Fruit fly (Drosophila melanogaster) S2 (cell line): ENCODE measurements around the gene CG9592.

Experiments
- CG8478 ChIP-seq: fragments of >200 bp; optimal IDR thresholded peaks from 2 replicates; lab custom pipeline; 2018
- CTCF ChIP-seq, 2 experiments: fragments of >200 bp; optimal IDR thresholded peaks; 2 replicates each; lab custom pipeline; 2018

CG9592 gene

dm6 chr3L:14553891-14554303 lies 36.3 kb downstream of the CG9592 start:
- no peak for TF ChIP-seq CTCF (optimal IDR thresholded peaks at IDR 0.05; lab: Kevin White, UChicago)
- TF ChIP-seq CG8478 (lab: Kevin White, UChicago): no peak

DNA sequence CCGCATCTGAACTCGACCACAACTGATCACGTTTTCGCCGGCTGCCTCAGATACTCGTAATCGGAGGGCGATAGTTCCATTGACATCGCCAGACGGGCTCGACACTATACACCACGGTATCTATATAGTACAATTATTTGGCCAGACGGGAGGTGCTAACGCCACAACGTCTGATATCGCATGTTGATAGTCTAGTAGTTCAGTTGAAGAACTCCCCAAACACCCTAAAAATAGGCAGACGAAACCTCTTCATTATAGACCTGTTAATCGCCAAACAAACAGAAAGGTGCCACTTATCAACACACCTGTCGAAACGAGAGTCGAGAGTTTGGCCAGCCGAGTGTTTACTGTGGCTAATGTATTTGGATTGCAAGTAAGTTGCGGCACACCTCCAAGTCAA lies 37.4 kb downstream of the CG9592 start:
- TF ChIP-seq CG8478 (lab: Kevin White, UChicago): no peak
- no peak for TF ChIP-seq CTCF (optimal IDR thresholded peaks at IDR 0.05; lab: Kevin White, UChicago)

dm6 chr3L:14556177-14556576 lies 38.6 kb downstream of the CG9592 start:
- TF ChIP-seq CTCF (optimal IDR thresholded peaks at IDR 0.05; lab: Kevin White, UChicago) (no peak), CG8478 (lab: Kevin White, UChicago) (no peak)

dm6 chr3L:14556774-14557741 lies 39.4 kb downstream of the CG9592 start:
- TF ChIP-seq CTCF (optimal IDR thresholded peaks at IDR 0.05; lab: Kevin White, UChicago) (no peak), CG8478 (lab: Kevin White, UChicago) (no peak)

DNA sequence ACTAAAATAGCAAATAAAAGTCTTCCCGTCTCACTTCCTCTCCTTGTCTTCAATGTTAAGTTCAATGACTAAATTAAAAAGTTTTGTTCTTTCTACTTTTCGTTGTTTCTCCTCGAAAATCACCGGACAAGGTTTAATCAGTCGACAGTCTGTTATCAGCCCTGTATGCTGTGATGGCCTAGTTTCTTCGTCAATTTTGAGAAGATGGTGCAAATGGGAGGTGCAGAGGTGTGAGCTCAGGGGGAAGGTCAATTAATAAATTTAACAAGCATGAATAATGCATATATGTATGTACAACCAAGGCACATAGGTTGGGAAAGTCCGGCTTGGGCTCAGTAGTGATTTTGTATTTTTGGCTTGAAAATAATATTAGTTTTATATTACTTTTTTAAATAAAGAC lies 40.4 kb downstream of the CG9592 start:
- TF ChIP-seq CG8478 (lab: Kevin White, UChicago) (no peak), CTCF (optimal IDR thresholded peaks at IDR 0.05; lab: Kevin White, UChicago) (no peak)

- TF ChIP-seq CTCF (optimal IDR thresholded peaks at IDR 0.05; lab: Kevin White, UChicago) (no peak), CG8478 (lab: Kevin White, UChicago) (no peak)
These were observed 41.4 kb downstream of the CG9592 start for dm6 chr3L:14558947-14559509.

DNA sequence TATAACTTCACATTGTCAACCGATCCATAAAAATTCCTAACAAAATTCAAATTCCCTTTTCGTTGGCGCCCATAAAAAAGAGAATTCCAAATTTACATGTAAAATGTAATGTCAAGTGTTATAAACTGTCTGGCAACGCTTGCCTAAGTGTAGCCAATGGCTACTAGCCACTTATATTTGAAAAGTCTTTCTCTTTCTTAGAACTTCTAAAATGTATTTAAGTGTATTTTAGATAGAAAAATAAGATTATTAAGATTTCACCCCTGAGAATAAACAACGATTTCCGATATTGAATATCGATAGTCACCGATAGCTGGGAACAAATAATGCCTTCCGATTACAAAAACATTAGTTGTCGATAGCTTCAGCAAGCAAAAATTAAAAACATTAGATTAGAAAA lies 42.0 kb downstream of the CG9592 start, which contains the start of gene CG34039:
CG34039 (plus strand) TSS at position 342 of the 400 bp plus-strand sequence.
- TF ChIP-seq CG8478 (lab: Kevin White, UChicago) (no peak), CTCF (optimal IDR thresholded peaks at IDR 0.05; lab: Kevin White, UChicago) (no peak)

DNA sequence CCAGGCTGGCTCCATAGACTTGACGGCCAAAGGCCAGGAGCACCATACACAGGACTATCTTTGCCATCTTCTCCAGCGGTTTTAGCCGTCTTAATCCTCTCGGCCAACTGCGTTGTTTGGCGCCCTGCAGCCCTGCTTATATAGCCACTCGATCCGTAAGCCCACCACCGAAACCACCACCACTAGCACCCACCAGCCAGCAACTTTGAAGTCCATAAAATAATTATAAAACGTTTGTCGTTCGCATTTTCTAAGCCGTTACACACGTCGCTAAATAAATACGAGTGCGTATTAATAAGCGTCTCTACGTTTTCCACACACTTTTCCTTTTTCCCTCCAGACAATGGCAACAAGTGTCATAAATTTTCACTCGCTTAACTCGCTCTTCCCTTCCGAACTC lies 43.0 kb downstream of the CG9592 start, which contains the start of gene Lk:
Lk (minus strand) TSS at position 101 of the 400 bp plus-strand sequence.
- TF ChIP-seq CTCF (optimal IDR thresholded peaks at IDR 0.05; lab: Kevin White, UChicago) (no peak), CG8478 (lab: Kevin White, UChicago) (no peak)

- TF ChIP-seq CG8478 (lab: Kevin White, UChicago) (no peak), CTCF (optimal IDR thresholded peaks at IDR 0.05; lab: Kevin White, UChicago) (peak; percentile 94)
These were observed 45.0 kb downstream of the CG9592 start for dm6 chr3L:14562672-14563071.

DNA sequence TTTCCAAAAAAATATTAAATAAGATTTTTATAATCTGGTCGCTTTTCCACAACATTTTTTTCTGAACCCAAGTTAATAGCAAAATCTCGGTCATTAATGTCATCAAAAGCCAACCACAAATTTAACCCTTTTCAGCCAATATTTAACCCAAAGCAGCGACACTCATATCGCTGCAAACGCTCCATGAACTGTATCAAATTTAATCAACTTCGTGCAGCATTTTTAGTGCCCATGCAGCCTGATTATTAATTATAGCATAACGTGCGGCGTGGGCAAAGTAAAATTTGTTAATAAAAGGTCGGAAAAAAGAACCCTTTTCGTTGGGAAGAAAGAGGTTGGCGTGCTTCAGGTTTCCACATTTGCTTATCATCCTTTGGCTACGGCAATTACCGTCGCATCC lies 45.8 kb downstream of the CG9592 start:
- TF ChIP-seq CG8478 (lab: Kevin White, UChicago) (no peak), CTCF (optimal IDR thresholded peaks at IDR 0.05; lab: Kevin White, UChicago) (peak; percentile 22 to 50)

DNA sequence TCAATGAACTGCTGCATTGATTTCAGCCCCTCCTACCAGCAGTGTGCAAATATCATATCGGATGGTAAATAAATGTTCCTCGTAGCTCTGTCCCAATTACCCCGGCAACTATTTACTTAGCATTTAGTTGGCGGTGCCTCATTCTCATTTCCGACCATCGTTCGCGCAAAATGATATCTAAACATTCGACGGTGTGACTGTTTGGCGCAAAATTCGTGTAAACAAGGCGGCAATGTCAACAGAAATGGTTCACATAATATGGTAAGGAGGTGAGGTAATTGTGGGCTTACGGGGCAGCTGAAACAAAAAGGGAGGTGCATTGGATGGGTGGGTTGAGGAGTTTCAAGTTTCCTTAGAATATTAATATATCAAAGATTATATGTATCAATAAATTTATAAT lies 46.8 kb downstream of the CG9592 start:
- TF ChIP-seq CTCF (optimal IDR thresholded peaks at IDR 0.05; lab: Kevin White, UChicago) (no peak), CG8478 (lab: Kevin White, UChicago) (no peak)

dm6 chr3L:14565134-14565587 lies 47.5 kb downstream of the CG9592 start:
- TF ChIP-seq CG8478 (lab: Kevin White, UChicago) (no peak), CTCF (optimal IDR thresholded peaks at IDR 0.05; lab: Kevin White, UChicago) (no peak)

- TF ChIP-seq CTCF (optimal IDR thresholded peaks at IDR 0.05; lab: Kevin White, UChicago) (no peak), CG8478 (lab: Kevin White, UChicago) (no peak)
These were observed 49.5 kb downstream of the CG9592 start, which contains the start of gene CG42758 for dm6 chr3L:14567140-14567539. TSS of gene CG42758 (plus strand) at chr3L:14567440.
